Fruit fly (Drosophila melanogaster): ENCODE results near the gene AdamTS-B.

The AdamTS-B gene

DNA sequence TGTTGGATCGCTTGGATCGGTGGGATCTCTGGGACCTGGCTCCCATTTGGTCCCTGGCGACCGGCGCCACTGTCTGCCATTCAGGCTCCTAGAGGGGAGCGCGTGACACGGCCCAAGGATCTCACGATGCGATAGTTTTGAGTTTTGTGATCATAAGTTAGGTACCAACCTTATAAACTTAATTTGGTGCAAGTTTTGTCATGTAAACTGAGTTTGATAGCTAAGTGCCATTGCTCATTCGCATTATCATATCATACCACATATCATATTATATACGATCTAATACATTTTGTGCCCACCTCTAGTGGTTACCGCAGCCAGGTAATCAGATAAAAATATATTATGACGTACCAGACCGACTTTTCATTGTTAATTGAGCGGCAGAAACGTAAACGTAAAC, 2.4 kb upstream of the AdamTS-B start (continued):
- peak; percentile 82 for TF ChIP-seq CG16813 (GFP tag; IDR thresholded peaks at IDR 0.05; ENCODE audit: partially characterized antibody)
- TF ChIP-seq sc (optimal IDR thresholded peaks at IDR 0.05): no peak
- TF ChIP-seq sc (GFP tag; optimal IDR thresholded peaks at IDR 0.05): peak; percentile 57
- TF ChIP-seq gce (GFP tag; IDR thresholded peaks at IDR 0.05): 0 out of 3 replicates have a peak, but pooled peaks have one; percentile 5
- TF ChIP-seq CG30020 (tag; optimal IDR thresholded peaks at IDR 0.05): peak; percentile 18
- TF ChIP-seq Dll (GFP tag; IDR thresholded peaks at IDR 0.05; ENCODE audit: partially characterized antibody): peak; percentile 87
- TF ChIP-seq Dek (tag; optimal IDR thresholded peaks at IDR 0.05): no peak
- TF ChIP-seq CG10462 (GFP tag; optimal IDR thresholded peaks at IDR 0.05): no peak
- TF ChIP-seq CG2712 (tag; optimal IDR thresholded peaks at IDR 0.05): peak; percentile 81
- TF ChIP-seq CG6791 (GFP tag; IDR thresholded peaks at IDR 0.05; ENCODE audit: partially characterized antibody): peak; percentile 74
- no peak for TF ChIP-seq ase (GFP tag; IDR thresholded peaks at IDR 0.05)
- peak; percentile 30 for TF ChIP-seq CG1603 (tag; optimal IDR thresholded peaks at IDR 0.05)
- no peak for TF ChIP-seq p53 (GFP tag; optimal IDR thresholded peaks at IDR 0.05)
- peak; percentile 9; the same call in 1 of the 2 replicates for TF ChIP-seq ranshi (GFP tag; IDR thresholded peaks at IDR 0.05)
- peak; percentile 67 for TF ChIP-seq amos (GFP tag; IDR thresholded peaks at IDR 0.05; ENCODE audit: partially characterized antibody)
- no peak for TF ChIP-seq Elba2 (GFP tag; optimal IDR thresholded peaks at IDR 0.05)
- no peak for TF ChIP-seq cad (GFP tag; optimal IDR thresholded peaks at IDR 0.05)
- peak; percentile 56; the same call in 1 of the 3 replicates for TF ChIP-seq Opbp (GFP tag; IDR thresholded peaks at IDR 0.05; ENCODE audit: partially characterized antibody)
- no peak for TF ChIP-seq Doc2 (GFP tag; IDR thresholded peaks at IDR 0.05)
- TF ChIP-seq CG10431 (GFP tag; optimal IDR thresholded peaks at IDR 0.05): no peak
- peak; percentile 52; the same call in 1 of the 2 replicates for TF ChIP-seq inv (GFP tag; IDR thresholded peaks at IDR 0.05; ENCODE audit: partially characterized antibody)
- TF ChIP-seq knrl (GFP tag; IDR thresholded peaks at IDR 0.05; ENCODE audit: partially characterized antibody): peak; percentile 63; the same call in 2 of the 3 replicates
- no peak for TF ChIP-seq CG17361 (GFP tag; IDR thresholded peaks at IDR 0.05)
- no peak for TF ChIP-seq CG4820 (GFP tag; optimal IDR thresholded peaks at IDR 0.05)
- peak; percentile 86 for TF ChIP-seq Doc3 (GFP tag; IDR thresholded peaks at IDR 0.05; ENCODE audit: partially characterized antibody)
- peak; percentile 56; the same call in 1 of the 3 replicates for TF ChIP-seq CG11456 (GFP tag; IDR thresholded peaks at IDR 0.05)
- TF ChIP-seq CG15514 (GFP tag; optimal IDR thresholded peaks at IDR 0.05): no peak
- no peak for TF ChIP-seq Chrac-16 (GFP tag; optimal IDR thresholded peaks at IDR 0.05)
- no peak for TF ChIP-seq Drgx (GFP tag; IDR thresholded peaks at IDR 0.05)
- peak; percentile 22 for TF ChIP-seq tap (tag; optimal IDR thresholded peaks at IDR 0.05)
- no peak for TF ChIP-seq lov (optimal IDR thresholded peaks at IDR 0.05)
- TF ChIP-seq lov (GFP tag; IDR thresholded peaks at IDR 0.05): no peak
- no peak for TF ChIP-seq CG32767 (GFP tag; IDR thresholded peaks at IDR 0.05)
- no peak for TF ChIP-seq dmrt11E (tag; optimal IDR thresholded peaks at IDR 0.05)
- TF ChIP-seq CG15011 (GFP tag; optimal IDR thresholded peaks at IDR 0.05): no peak
- peak; percentile 7 for TF ChIP-seq vvl (GFP tag; IDR thresholded peaks at IDR 0.05)
- TF ChIP-seq CG6654 (GFP tag; optimal IDR thresholded peaks at IDR 0.05): no peak
- TF ChIP-seq lmd (GFP tag; IDR thresholded peaks at IDR 0.05): no peak
- TF ChIP-seq slbo (GFP tag; IDR thresholded peaks at IDR 0.05): peak; percentile 17
- no peak for TF ChIP-seq CG8388 (GFP tag; optimal IDR thresholded peaks at IDR 0.05)
- TF ChIP-seq kay (GFP tag; optimal IDR thresholded peaks at IDR 0.05): no peak
- no peak for TF ChIP-seq CG4360 (GFP tag; IDR thresholded peaks at IDR 0.05)
- no peak for TF ChIP-seq Meics (GFP tag; optimal IDR thresholded peaks at IDR 0.05)
- TF ChIP-seq CG32532 (GFP tag; IDR thresholded peaks at IDR 0.05): no peak
- no peak for TF ChIP-seq lab (GFP tag; optimal IDR thresholded peaks at IDR 0.05)
- TF ChIP-seq CG7963 (GFP tag; IDR thresholded peaks at IDR 0.05; ENCODE audit: partially characterized antibody): 0 out of 3 replicates have a peak, but pooled peaks have one; percentile 25
- TF ChIP-seq HLH4C (GFP tag; IDR thresholded peaks at IDR 0.05; ENCODE audit: partially characterized antibody): peak; percentile 58; the same call in 2 of the 3 replicates
- TF ChIP-seq pnt (GFP tag; optimal IDR thresholded peaks at IDR 0.05): no peak
- TF ChIP-seq B-H1 (GFP tag; IDR thresholded peaks at IDR 0.05): no peak
- no peak for TF ChIP-seq Hey (tag; optimal IDR thresholded peaks at IDR 0.05)
- no peak for TF ChIP-seq pfk (GFP tag; optimal IDR thresholded peaks at IDR 0.05)
